Fruit fly (Drosophila melanogaster): ENCODE data around the gene MTA1-like.
A peak's percentile ranks its signal among the peaks of the same experiment; 100 is the strongest.

The MTA1-like gene

dm6 chr3R:5620387-5620956 lies 28.1 kb downstream of the MTA1-like start:
- TF ChIP-seq CG17806 (tag; optimal IDR thresholded peaks at IDR 0.05) = peak; percentile 45
- TF ChIP-seq CG13204 (GFP tag; optimal IDR thresholded peaks at IDR 0.05) = no peak
- TF ChIP-seq CG10348 (GFP tag; IDR thresholded peaks at IDR 0.05) = no peak
- peak; percentile 60 for TF ChIP-seq CG15710 (tag; optimal IDR thresholded peaks at IDR 0.05)
- peak; percentile 30 for TF ChIP-seq CG34367 (tag; optimal IDR thresholded peaks at IDR 0.05)
- no peak for TF ChIP-seq EcR (GFP tag; optimal IDR thresholded peaks at IDR 0.05)
- TF ChIP-seq rn (GFP tag; IDR thresholded peaks at IDR 0.05) = peak; percentile 51
- peak; percentile 30 for TF ChIP-seq CG12605 (GFP tag; IDR thresholded peaks at IDR 0.05)
- TF ChIP-seq CG9948 (tag; optimal IDR thresholded peaks at IDR 0.05) = peak; percentile 41
- TF ChIP-seq CG8159 (tag; optimal IDR thresholded peaks at IDR 0.05) = peak; percentile 70
- TF ChIP-seq Pif1B (GFP tag; optimal IDR thresholded peaks at IDR 0.05) = peak; percentile 34
- peak; percentile 33; the same call in 1 of the 2 replicates for TF ChIP-seq CG32121 (GFP tag; IDR thresholded peaks at IDR 0.05)
- TF ChIP-seq CG8301 (tag; optimal IDR thresholded peaks at IDR 0.05) = peak; percentile 58
- peak; percentile 61 for TF ChIP-seq Pif1A (GFP tag; optimal IDR thresholded peaks at IDR 0.05)
- TF ChIP-seq CG14655 (GFP tag; optimal IDR thresholded peaks at IDR 0.05) = peak; percentile 79
- no peak; the same call in 1 of the 2 replicates for TF ChIP-seq Ets98B (GFP tag; IDR thresholded peaks at IDR 0.05)
- 0 out of 3 replicates have a peak, but pooled peaks have one; percentile 45 for TF ChIP-seq CG4496 (GFP tag; IDR thresholded peaks at IDR 0.05)
- TF ChIP-seq Snoo (tag; optimal IDR thresholded peaks at IDR 0.05) = peak; percentile 60
- TF ChIP-seq D1 (tag; optimal IDR thresholded peaks at IDR 0.05) = no peak
- peak; percentile 14 for TF ChIP-seq gl (tag; optimal IDR thresholded peaks at IDR 0.05)
- peak; percentile 64; the same call in 1 of the 3 replicates for TF ChIP-seq fd96Ca (GFP tag; IDR thresholded peaks at IDR 0.05)

- TF ChIP-seq CG12605 (GFP tag; IDR thresholded peaks at IDR 0.05) = no peak
- TF ChIP-seq CG4496 (GFP tag; IDR thresholded peaks at IDR 0.05) = peak; percentile 46; the same call in 2 of the 3 replicates
- peak; percentile 16 for TF ChIP-seq Pif1A (GFP tag; optimal IDR thresholded peaks at IDR 0.05)
- TF ChIP-seq CG8159 (tag; optimal IDR thresholded peaks at IDR 0.05) = peak; percentile 34
- peak; percentile 63 for TF ChIP-seq fd96Ca (GFP tag; IDR thresholded peaks at IDR 0.05)
- no peak for TF ChIP-seq CG34367 (tag; optimal IDR thresholded peaks at IDR 0.05)
- TF ChIP-seq EcR (GFP tag; optimal IDR thresholded peaks at IDR 0.05) = no peak
- no peak for TF ChIP-seq D1 (tag; optimal IDR thresholded peaks at IDR 0.05)
- peak; percentile 22 for TF ChIP-seq CG17806 (tag; optimal IDR thresholded peaks at IDR 0.05)
- peak; percentile 32 for TF ChIP-seq CG9948 (tag; optimal IDR thresholded peaks at IDR 0.05)
- TF ChIP-seq CG10348 (GFP tag; IDR thresholded peaks at IDR 0.05) = no peak
- peak; percentile 7 for TF ChIP-seq gl (tag; optimal IDR thresholded peaks at IDR 0.05)
- no peak for TF ChIP-seq Pif1B (GFP tag; optimal IDR thresholded peaks at IDR 0.05)
- TF ChIP-seq CG14655 (GFP tag; optimal IDR thresholded peaks at IDR 0.05) = no peak
- peak; percentile 50 for TF ChIP-seq CG15710 (tag; optimal IDR thresholded peaks at IDR 0.05)
- TF ChIP-seq rn (GFP tag; IDR thresholded peaks at IDR 0.05) = no peak
- TF ChIP-seq Snoo (tag; optimal IDR thresholded peaks at IDR 0.05) = peak; percentile 22
- no peak for TF ChIP-seq CG13204 (GFP tag; optimal IDR thresholded peaks at IDR 0.05)
- TF ChIP-seq Ets98B (GFP tag; IDR thresholded peaks at IDR 0.05) = peak; percentile 55
- TF ChIP-seq CG32121 (GFP tag; IDR thresholded peaks at IDR 0.05) = peak; percentile 56
- peak; percentile 53 for TF ChIP-seq CG8301 (tag; optimal IDR thresholded peaks at IDR 0.05)
Observed at dm6 chr3R:5617923-5618623, 30.5 kb downstream of the MTA1-like start.

dm6 chr3R:5615484-5615883 lies 33.1 kb downstream of the MTA1-like start:
- peak; percentile 85 for TF ChIP-seq EcR (GFP tag; optimal IDR thresholded peaks at IDR 0.05)
- no peak for TF ChIP-seq CG10348 (GFP tag; IDR thresholded peaks at IDR 0.05)
- TF ChIP-seq CG8159 (tag; optimal IDR thresholded peaks at IDR 0.05) = no peak
- TF ChIP-seq CG13204 (GFP tag; optimal IDR thresholded peaks at IDR 0.05) = peak; percentile 79
- TF ChIP-seq gl (tag; optimal IDR thresholded peaks at IDR 0.05) = no peak
- TF ChIP-seq CG9948 (tag; optimal IDR thresholded peaks at IDR 0.05) = no peak
- no peak for TF ChIP-seq CG14655 (GFP tag; optimal IDR thresholded peaks at IDR 0.05)

dm6 chr3R:5613114-5613443 lies 35.5 kb downstream of the MTA1-like start, which contains the start of gene Atu:
Gene Atu, plus strand, starts transcription at chr3R:5613358.
- TF ChIP-seq CG8159 (tag; optimal IDR thresholded peaks at IDR 0.05) = no peak
- TF ChIP-seq CG10348 (GFP tag; IDR thresholded peaks at IDR 0.05) = no peak
- TF ChIP-seq CG15710 (tag; optimal IDR thresholded peaks at IDR 0.05) = no peak
- no peak for TF ChIP-seq CG8301 (tag; optimal IDR thresholded peaks at IDR 0.05)
- TF ChIP-seq EcR (GFP tag; optimal IDR thresholded peaks at IDR 0.05) = no peak
- TF ChIP-seq CG14655 (GFP tag; optimal IDR thresholded peaks at IDR 0.05) = no peak
- no peak for TF ChIP-seq CG34367 (tag; optimal IDR thresholded peaks at IDR 0.05)
- no peak for TF ChIP-seq CG13204 (GFP tag; optimal IDR thresholded peaks at IDR 0.05)
- no peak for TF ChIP-seq CG17806 (tag; optimal IDR thresholded peaks at IDR 0.05)
- TF ChIP-seq CG32121 (GFP tag; IDR thresholded peaks at IDR 0.05) = no peak
- no peak for TF ChIP-seq Ets98B (GFP tag; IDR thresholded peaks at IDR 0.05)
- no peak for TF ChIP-seq Pif1B (GFP tag; optimal IDR thresholded peaks at IDR 0.05)
- TF ChIP-seq CG12605 (GFP tag; IDR thresholded peaks at IDR 0.05) = no peak
- no peak for TF ChIP-seq gl (tag; optimal IDR thresholded peaks at IDR 0.05)

- 0 out of 2 replicates have a peak, but pooled peaks have one; percentile 24 for TF ChIP-seq CG12605 (GFP tag; IDR thresholded peaks at IDR 0.05)
- no peak for TF ChIP-seq Pif1A (GFP tag; optimal IDR thresholded peaks at IDR 0.05)
- TF ChIP-seq EcR (GFP tag; optimal IDR thresholded peaks at IDR 0.05) = peak; percentile 85
Observed at dm6 chr3R:5612372-5613113, 36.0 kb downstream of the MTA1-like start, which contains the start of gene Rga. Gene Rga, minus strand, starts transcription at chr3R:5613112.
